Fruit fly (Drosophila melanogaster) whole organism, embryonic: ENCODE data around the gene CG5056.

Experiments used
- Atf6 ChIP-seq: fragments of 200-800 bp; sonication (Bioruptor generic); IDR thresholded peaks from 2 replicates; pipeline ENCODE4 v1.3.6; 2022; ENCODE audit warnings: missing biosample characterization, missing genetic modification characterization
- B-H1 ChIP-seq: fragments of 200-800 bp; sonication (Bioruptor generic); IDR thresholded peaks from 3 replicates; pipeline ENCODE4 v1.3.6; 2022; ENCODE audit warnings: missing biosample characterization, missing genetic modification characterization
- Bdp1 ChIP-seq: fragments of 200-800 bp; sonication (Bioruptor generic); optimal IDR thresholded peaks from 3 replicates; lab custom pipeline; 2016; ENCODE audit warnings: missing biosample characterization, missing genetic modification characterization
- CG10147 ChIP-seq: fragments of 200-800 bp; sonication (Bioruptor generic); optimal IDR thresholded peaks from 2 replicates; lab custom pipeline; 2019; ENCODE audit warnings: missing biosample characterization, mild to moderate bottlenecking, missing genetic modification characterization, moderate library complexity
- CG10565 ChIP-seq: fragments of 200-800 bp; sonication (Bioruptor generic); optimal IDR thresholded peaks from 3 replicates; lab custom pipeline; 2016; ENCODE audit warnings: missing biosample characterization, mild to moderate bottlenecking, missing genetic modification characterization
- CG11085 ChIP-seq: fragments of 200-800 bp; sonication (Bioruptor generic); IDR thresholded peaks from 2 replicates; pipeline ENCODE4 v1.3.6; 2022; ENCODE audit warnings: missing biosample characterization, missing genetic modification characterization
- CG11723 ChIP-seq: fragments of 200-800 bp; sonication (Bioruptor generic); optimal IDR thresholded peaks from 2 replicates; lab custom pipeline; 2017; ENCODE audit warnings: missing biosample characterization, mild to moderate bottlenecking, missing genetic modification characterization
- CG12071 ChIP-seq: fragments of 200-800 bp; sonication (Bioruptor generic); optimal IDR thresholded peaks from 3 replicates; lab custom pipeline; 2018; ENCODE audit warnings: missing biosample characterization, mild to moderate bottlenecking, missing genetic modification characterization
- CG14667 ChIP-seq: fragments of 200-800 bp; sonication (Bioruptor generic); IDR thresholded peaks from 2 replicates; pipeline ENCODE4 v1.3.6; 2022; ENCODE audit warnings: missing biosample characterization, missing genetic modification characterization
- CG1602 ChIP-seq: fragments of 200-800 bp; sonication (Bioruptor generic); optimal IDR thresholded peaks from 3 replicates; lab custom pipeline; 2016; ENCODE audit warnings: missing biosample characterization, missing genetic modification characterization
- CG17612 ChIP-seq: fragments of 200-800 bp; sonication (Bioruptor generic); IDR thresholded peaks from 2 replicates; pipeline ENCODE4 v1.3.6; 2022; ENCODE audit warnings: missing biosample characterization, missing genetic modification characterization
- CG17829 ChIP-seq: fragments of 200-800 bp; optimal IDR thresholded peaks from 2 replicates; lab custom pipeline; 2019; ENCODE audit warnings: missing biosample characterization, mild to moderate bottlenecking, missing genetic modification characterization, moderate library complexity
- CG18619 ChIP-seq: fragments of 200-800 bp; sonication (Bioruptor generic); optimal IDR thresholded peaks from 3 replicates; lab custom pipeline; 2017; ENCODE audit warnings: missing biosample characterization, mild to moderate bottlenecking, missing genetic modification characterization
- CG2712 ChIP-seq: fragments of 200-800 bp; optimal IDR thresholded peaks from 3 replicates; lab custom pipeline; 2019; ENCODE audit warnings: missing biosample characterization, mild to moderate bottlenecking, missing genetic modification characterization, moderate library complexity
- CG30431 ChIP-seq: fragments of 200-800 bp; sonication (Bioruptor generic); optimal IDR thresholded peaks from 2 replicates; lab custom pipeline; 2017; ENCODE audit warnings: missing biosample characterization, missing genetic modification characterization
- CG7271 ChIP-seq: fragments of 200-800 bp; sonication (Bioruptor generic); optimal IDR thresholded peaks from 2 replicates; lab custom pipeline; 2018; ENCODE audit warnings: missing biosample characterization, mild to moderate bottlenecking, missing genetic modification characterization, moderate library complexity
- CG7372 ChIP-seq: fragments of 200-800 bp; sonication (Bioruptor generic); IDR thresholded peaks from 2 replicates; pipeline ENCODE4 v1.3.6; 2022; ENCODE audit warnings: missing biosample characterization, missing genetic modification characterization
- CG7928 ChIP-seq: fragments of 200-800 bp; sonication (Bioruptor generic); optimal IDR thresholded peaks from 2 replicates; lab custom pipeline; 2017; ENCODE audit warnings: missing biosample characterization, mild to moderate bottlenecking, missing genetic modification characterization
- CG8290 ChIP-seq, 3 experiments: fragments of 200-800 bp; sonication (Bioruptor generic); optimal IDR thresholded peaks; 2 replicates each; lab custom pipeline; 2016 to 2019; ENCODE audit warnings: missing biosample characterization in 3 of 3, missing genetic modification characterization in 3 of 3, mild to moderate bottlenecking in 2 of 3, moderate library complexity in 1 of 3
- CG9817 ChIP-seq: fragments of 200-800 bp; sonication (Bioruptor generic); optimal IDR thresholded peaks from 2 replicates; lab custom pipeline; 2018; ENCODE audit warnings: missing biosample characterization, mild to moderate bottlenecking, missing genetic modification characterization, moderate library complexity
- Camta ChIP-seq: fragments of 200-800 bp; sonication (Bioruptor generic); optimal IDR thresholded peaks from 2 replicates; lab custom pipeline; 2016; ENCODE audit warnings: missing biosample characterization, missing genetic modification characterization
- Dbx ChIP-seq: fragments of 200-800 bp; sonication (Bioruptor generic); IDR thresholded peaks from 3 replicates; pipeline ENCODE4 v1.3.6; 2022; ENCODE audit warnings: missing biosample characterization, missing genetic modification characterization
- Dfd ChIP-seq, 2 experiments: fragments of >200 bp; optimal IDR thresholded peaks; 2 replicates each; lab custom pipeline; 2017; ENCODE audit warnings: missing biosample characterization in 2 of 2, missing genetic modification characterization in 2 of 2
- Doc3 ChIP-seq: fragments of 200-800 bp; sonication (Bioruptor generic); IDR thresholded peaks from 3 replicates; pipeline ENCODE4 v1.3.6; 2022; ENCODE audit warnings: missing biosample characterization, missing genetic modification characterization; ENCODE audit not compliant: partially characterized antibody
- E2f2 ChIP-seq: fragments of 200-800 bp; sonication (Bioruptor generic); IDR thresholded peaks from 2 replicates; pipeline ENCODE4 v1.3.6; 2022; ENCODE audit warnings: missing biosample characterization, missing genetic modification characterization
- Fer1 ChIP-seq: fragments of 200-800 bp; sonication (Bioruptor generic); optimal IDR thresholded peaks from 2 replicates; lab custom pipeline; 2017; ENCODE audit warnings: missing biosample characterization, mild to moderate bottlenecking, missing genetic modification characterization
- HLH54F ChIP-seq: fragments of 200-800 bp; sonication (Bioruptor generic); optimal IDR thresholded peaks from 3 replicates; lab custom pipeline; 2016; ENCODE audit warnings: missing biosample characterization, missing genetic modification characterization
- Hr3 ChIP-seq: fragments of 200-800 bp; sonication (Bioruptor generic); optimal IDR thresholded peaks from 3 replicates; lab custom pipeline; 2016; ENCODE audit warnings: missing biosample characterization, missing genetic modification characterization
- Mad ChIP-seq: fragments of 200-800 bp; sonication (Bioruptor generic); optimal IDR thresholded peaks from 2 replicates; lab custom pipeline; 2016; ENCODE audit warnings: missing biosample characterization, missing genetic modification characterization
- NK7.1 ChIP-seq: fragments of 200-800 bp; sonication (Bioruptor generic); optimal IDR thresholded peaks from 3 replicates; lab custom pipeline; 2016; ENCODE audit warnings: missing biosample characterization, missing genetic modification characterization
- Neu2 ChIP-seq: fragments of 200-800 bp; sonication (Bioruptor generic); optimal IDR thresholded peaks from 3 replicates; lab custom pipeline; 2016; ENCODE audit warnings: missing biosample characterization, missing genetic modification characterization, borderline replicate concordance
- PHDP ChIP-seq: fragments of 200-800 bp; sonication (Bioruptor generic); optimal IDR thresholded peaks from 3 replicates; lab custom pipeline; 2018; ENCODE audit warnings: missing biosample characterization, mild to moderate bottlenecking, missing genetic modification characterization, moderate library complexity
- Sin3A ChIP-seq: fragments of >200 bp; optimal IDR thresholded peaks from 2 replicates; lab custom pipeline; 2018
- Stat92E ChIP-seq, 3 experiments: fragments of >200 bp in 2 of 3; fragments of 200-800 bp in 1 of 3; sonication (Bioruptor generic) in 1 of 3; optimal IDR thresholded peaks; 2 replicates each; lab custom pipeline; 2017 to 2019; ENCODE audit warnings: missing biosample characterization in 3 of 3, missing genetic modification characterization in 3 of 3, mild to moderate bottlenecking in 1 of 3, moderate library complexity in 1 of 3
- YL-1 ChIP-seq: fragments of 200-800 bp; sonication (Bioruptor generic); optimal IDR thresholded peaks from 3 replicates; lab custom pipeline; 2017; ENCODE audit warnings: missing biosample characterization, mild to moderate bottlenecking, missing genetic modification characterization
- abd-A ChIP-seq: fragments of 200-800 bp; sonication (Bioruptor generic); optimal IDR thresholded peaks from 3 replicates; lab custom pipeline; 2019; ENCODE audit warnings: missing biosample characterization, mild to moderate bottlenecking, missing genetic modification characterization, moderate library complexity
- ara ChIP-seq: fragments of 200-800 bp; sonication (Bioruptor generic); IDR thresholded peaks from 2 replicates; pipeline ENCODE4 v1.3.6; 2022; ENCODE audit warnings: missing biosample characterization, missing genetic modification characterization
- bcd ChIP-seq: fragments of 200-800 bp; sonication (Bioruptor generic); optimal IDR thresholded peaks from 2 replicates; lab custom pipeline; 2017; ENCODE audit warnings: missing biosample characterization, mild to moderate bottlenecking, missing genetic modification characterization
- br ChIP-seq: fragments of >200 bp; optimal IDR thresholded peaks from 2 replicates; lab custom pipeline; 2017
- dimm ChIP-seq: fragments of 200-800 bp; sonication (Bioruptor generic); IDR thresholded peaks from 2 replicates; pipeline ENCODE4 v1.3.6; 2022; ENCODE audit warnings: missing biosample characterization, missing genetic modification characterization
- ems ChIP-seq: fragments of 200-800 bp; sonication (Bioruptor generic); optimal IDR thresholded peaks from 3 replicates; lab custom pipeline; 2016; ENCODE audit warnings: missing biosample characterization, missing genetic modification characterization
- exex ChIP-seq: fragments of 200-800 bp; sonication (Bioruptor generic); optimal IDR thresholded peaks from 4 replicates; lab custom pipeline; 2018; ENCODE audit warnings: missing biosample characterization, mild to moderate bottlenecking, missing genetic modification characterization, moderate library complexity
- gsb-n ChIP-seq: fragments of 200-800 bp; sonication (Bioruptor generic); optimal IDR thresholded peaks from 3 replicates; lab custom pipeline; 2018; ENCODE audit warnings: missing biosample characterization, mild to moderate bottlenecking, missing genetic modification characterization
- ham ChIP-seq: fragments of 200-800 bp; sonication (Bioruptor generic); IDR thresholded peaks from 2 replicates; pipeline ENCODE4 v1.3.6; 2022; ENCODE audit warnings: missing biosample characterization, missing genetic modification characterization
- jigr1 ChIP-seq: fragments of 200-800 bp; sonication (Bioruptor generic); IDR thresholded peaks from 3 replicates; pipeline ENCODE4 v1.3.6; 2022; ENCODE audit warnings: missing biosample characterization, missing genetic modification characterization
- kah ChIP-seq: fragments of 200-800 bp; sonication (Bioruptor generic); optimal IDR thresholded peaks from 2 replicates; lab custom pipeline; 2018; ENCODE audit warnings: missing biosample characterization, mild to moderate bottlenecking, missing genetic modification characterization
- lbe ChIP-seq: fragments of 200-800 bp; sonication (Bioruptor generic); optimal IDR thresholded peaks from 2 replicates; lab custom pipeline; 2016; ENCODE audit warnings: missing biosample characterization, mild to moderate bottlenecking, missing genetic modification characterization
- seq ChIP-seq: fragments of 200-800 bp; sonication (Bioruptor generic); IDR thresholded peaks from 2 replicates; pipeline ENCODE4 v1.3.6; 2022; ENCODE audit warnings: missing biosample characterization, missing genetic modification characterization
- sima ChIP-seq: fragments of 200-800 bp; sonication (Bioruptor generic); optimal IDR thresholded peaks from 2 replicates; lab custom pipeline; 2016; ENCODE audit warnings: missing biosample characterization, missing genetic modification characterization
- tna ChIP-seq: fragments of 200-800 bp; sonication (Bioruptor generic); IDR thresholded peaks from 2 replicates; pipeline ENCODE4 v1.3.6; 2022; ENCODE audit warnings: missing biosample characterization, missing genetic modification characterization; ENCODE audit not compliant: partially characterized antibody
- trh ChIP-seq: fragments of 200-800 bp; sonication (Bioruptor generic); optimal IDR thresholded peaks from 2 replicates; lab custom pipeline; 2016; ENCODE audit warnings: missing biosample characterization, missing genetic modification characterization
- unc-4 ChIP-seq: fragments of 200-800 bp; sonication (Bioruptor generic); IDR thresholded peaks from 2 replicates; pipeline ENCODE4 v1.3.6; 2022; ENCODE audit warnings: missing biosample characterization, missing genetic modification characterization; ENCODE audit not compliant: partially characterized antibody

CG5056 gene

DNA sequence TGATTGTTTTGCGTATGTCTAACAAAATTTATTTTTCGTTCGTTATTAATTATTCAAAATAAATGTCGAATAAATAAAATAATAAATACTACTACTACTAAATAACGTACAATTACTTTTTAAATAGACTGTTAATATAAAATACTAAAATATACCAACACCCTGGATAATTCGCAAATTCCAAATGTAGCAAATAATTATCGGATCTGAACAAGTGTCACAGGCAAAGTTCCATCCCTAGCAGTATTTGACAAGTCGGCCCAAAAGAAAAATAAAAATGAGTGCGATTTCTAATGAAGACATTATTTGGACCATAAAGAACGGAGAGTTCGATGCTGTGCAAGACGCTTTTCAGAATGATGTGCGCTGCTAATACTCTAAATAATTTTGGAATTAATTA is 25.1 kb upstream of the CG5056 start, which contains the start of gene CG31715 (continued):
- TF ChIP-seq abd-A = no peak
- TF ChIP-seq jigr1 (GFP tag; lab: Robert Waterston, UW) = no peak
- no peak for TF ChIP-seq B-H1 (GFP tag; lab: Robert Waterston, UW)
- peak; percentile 45; the same call in 1 of the 2 replicates for TF ChIP-seq unc-4
- TF ChIP-seq CG14667 (GFP tag; lab: Robert Waterston, UW) = no peak
- no peak for TF ChIP-seq Stat92E (GFP tag; optimal IDR thresholded peaks at IDR 0.05; lab: Kevin White, UChicago)
- no peak for TF ChIP-seq NK7.1 (GFP tag; lab: Kevin White, UChicago)
- TF ChIP-seq kah (GFP tag; lab: Kevin White, UChicago) = peak; percentile 59
- TF ChIP-seq lbe (GFP tag; lab: Kevin White, UChicago) = peak; percentile 44
- peak; percentile 19 for TF ChIP-seq CG8290 (GFP tag; optimal IDR thresholded peaks at IDR 0.05; lab: Kevin White, UChicago)
- peak in 1 of 2 experiments; percentile 40 for TF ChIP-seq CG8290 (tag; optimal IDR thresholded peaks at IDR 0.05; lab: Kevin White, UChicago)
- TF ChIP-seq CG2712 (tag; lab: Kevin White, UChicago) = peak; percentile 25
- TF ChIP-seq HLH54F (GFP tag; lab: Kevin White, UChicago) = no peak
- no peak for TF ChIP-seq Mad
- peak; percentile 62; the same call in 1 of the 3 replicates for TF ChIP-seq Dbx (GFP tag; lab: Robert Waterston, UW)
- TF ChIP-seq trh = no peak
- TF ChIP-seq CG9817 (tag; lab: Kevin White, UChicago) = no peak
- no peak for TF ChIP-seq exex (tag; lab: Kevin White, UChicago)
- TF ChIP-seq sima = no peak
- no peak for TF ChIP-seq seq (GFP tag; lab: Robert Waterston, UW)
- no peak for TF ChIP-seq CG12071 (GFP tag; lab: Kevin White, UChicago)
- TF ChIP-seq Dfd (GFP tag; optimal IDR thresholded peaks at IDR 0.05; lab: Kevin White, UChicago) = no peak
- TF ChIP-seq CG7372 (GFP tag; lab: Robert Waterston, UW) = no peak
- TF ChIP-seq CG18619 (GFP tag; lab: Kevin White, UChicago) = no peak
- TF ChIP-seq CG17612 (GFP tag; lab: Robert Waterston, UW) = no peak
- TF ChIP-seq br = no peak
- TF ChIP-seq CG10565 (GFP tag; lab: Kevin White, UChicago) = no peak
- TF ChIP-seq bcd (GFP tag; lab: Kevin White, UChicago) = no peak
- no peak; the same call in 1 of the 2 replicates for TF ChIP-seq tna
- TF ChIP-seq CG30431 (GFP tag; lab: Kevin White, UChicago) = no peak
- TF ChIP-seq ham (GFP tag; lab: Robert Waterston, UW) = no peak
- no peak for TF ChIP-seq CG7271
- TF ChIP-seq Atf6 (GFP tag; lab: Robert Waterston, UW) = 0 out of 2 replicates have a peak, but pooled peaks have one; percentile 19
- no peak for TF ChIP-seq Camta (GFP tag; lab: Kevin White, UChicago)
- TF ChIP-seq CG17829 = peak; percentile 16
- TF ChIP-seq gsb-n (tag; lab: Kevin White, UChicago) = peak; percentile 18
- TF ChIP-seq ara (GFP tag; lab: Robert Waterston, UW) = no peak
- no peak for TF ChIP-seq Neu2 (GFP tag; lab: Kevin White, UChicago)
- TF ChIP-seq YL-1 (GFP tag; lab: Kevin White, UChicago) = peak; percentile 21
- peak; percentile 37 for TF ChIP-seq Hr3 (GFP tag; lab: Kevin White, UChicago)
- TF ChIP-seq CG11723 = no peak
- TF ChIP-seq Bdp1 = no peak
- TF ChIP-seq CG7928 = no peak
- peak; percentile 37; the same call in 1 of the 2 replicates for TF ChIP-seq E2f2 (GFP tag; lab: Robert Waterston, UW)
- TF ChIP-seq Fer1 (GFP tag; lab: Kevin White, UChicago) = no peak
- no peak for TF ChIP-seq Sin3A (lab: Kevin White, UChicago)
- no peak for TF ChIP-seq dimm (GFP tag; lab: Robert Waterston, UW)
- TF ChIP-seq CG11085 = no peak
- no peak for TF ChIP-seq CG1602 (GFP tag; lab: Kevin White, UChicago)
- TF ChIP-seq Doc3 (GFP tag; lab: Robert Waterston, UW) = peak; percentile 38; the same call in 2 of the 3 replicates
- peak; percentile 39 for TF ChIP-seq PHDP
- TF ChIP-seq CG10147 = no peak
- TF ChIP-seq ems = no peak
